Worm (Caenorhabditis elegans): ENCODE data around the gene srz-101.

DNA sequence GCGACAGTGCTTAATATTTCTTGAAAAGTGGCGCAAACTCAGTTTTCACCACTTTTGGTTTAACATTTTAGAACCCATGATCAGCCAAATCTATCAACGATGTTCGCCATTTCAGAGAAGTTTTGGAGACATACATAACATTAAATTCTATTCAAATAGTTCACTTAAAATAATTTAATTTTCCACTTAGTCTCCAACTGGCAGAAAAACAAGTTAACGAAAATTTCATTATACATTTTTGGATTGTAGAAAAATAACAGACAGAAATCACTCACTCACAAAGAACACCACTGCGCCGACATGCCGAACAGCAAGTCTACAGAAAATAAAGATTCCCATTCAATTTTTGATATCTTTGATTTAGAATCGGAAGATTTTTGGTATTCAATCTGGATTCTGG lies 14.7 kb upstream of the srz-101 start, which contains the start of gene srw-44:
- no peak for TF ChIP-seq fos-1 (tag; optimal IDR thresholded peaks at IDR 0.05)
- TF ChIP-seq zag-1 (tag; optimal IDR thresholded peaks at IDR 0.05), result no peak
- TF ChIP-seq aly-2 (tag; optimal IDR thresholded peaks at IDR 0.05), result no peak
- TF ChIP-seq fkh-10 (GFP tag; optimal IDR thresholded peaks at IDR 0.05), result no peak
- TF ChIP-seq ceh-28 (tag; optimal IDR thresholded peaks at IDR 0.05), result no peak
